Worm (Caenorhabditis elegans) whole organism, L1 larva: ENCODE measurements around the gene C31B8.12.
"Not testable (repeated sequence)": the region's sequence is repeated elsewhere in the genome, so short reads cannot be mapped to it uniquely, and the experiment has no call there.

Experiments used
- aha-1 ChIP-seq: fragments of 150-350 bp; optimal IDR thresholded peaks from 2 replicates; lab custom pipeline; 2014; ENCODE audit warnings: missing biosample characterization, missing genetic modification characterization
- aly-2 ChIP-seq: fragments of 150-350 bp; optimal IDR thresholded peaks from 2 replicates; lab custom pipeline; 2014; ENCODE audit warnings: missing biosample characterization, missing genetic modification characterization
- elt-3 ChIP-seq, 6 experiments: fragments of 150-350 bp in 1 of 6; sonication (generic microtip); optimal IDR thresholded peaks; 2 replicates each; lab custom pipeline; 2017 to 2018; ENCODE audit warnings: missing biosample characterization in 6 of 6, missing genetic modification characterization in 6 of 6, inconsistent platforms in 1 of 6
- fos-1 ChIP-seq: fragments of 150-350 bp; optimal IDR thresholded peaks from 2 replicates; lab custom pipeline; 2014; ENCODE audit warnings: missing biosample characterization, missing genetic modification characterization
- grh-1 ChIP-seq: fragments of 200-800 bp; sonication (Bioruptor generic); IDR thresholded peaks from 2 replicates; pipeline ENCODE4 v1.3.6; 2022; ENCODE audit warnings: missing genetic modification reagents, missing genetic modification characterization, missing compliant biosample characterization
- lin-39 ChIP-seq: fragments of 150-350 bp; optimal IDR thresholded peaks from 2 replicates; lab custom pipeline; 2014; ENCODE audit warnings: missing biosample characterization, missing genetic modification reagents, missing genetic modification characterization
- mdl-1 ChIP-seq, 2 experiments: fragments of 150-350 bp; optimal IDR thresholded peaks; 2 replicates each; lab custom pipeline; 2014 to 2017; ENCODE audit warnings: missing biosample characterization in 2 of 2, missing genetic modification characterization in 2 of 2, inconsistent platforms in 1 of 2
- nhr-28 ChIP-seq: fragments of 150-350 bp; optimal IDR thresholded peaks from 2 replicates; lab custom pipeline; 2014; ENCODE audit warnings: missing biosample characterization, missing genetic modification characterization
- nhr-85 ChIP-seq: sonication (generic microtip); peaks from one replicate; lab custom pipeline; 2016; ENCODE audit warnings: missing genetic modification characterization, inconsistent platforms, missing compliant biosample characterization
- unc-130 ChIP-seq: fragments of 150-350 bp; optimal IDR thresholded peaks from 2 replicates; lab custom pipeline; 2017; ENCODE audit warnings: missing biosample characterization, missing genetic modification characterization, inconsistent platforms
- zag-1 ChIP-seq: fragments of 150-350 bp; optimal IDR thresholded peaks from 2 replicates; lab custom pipeline; 2014; ENCODE audit warnings: missing biosample characterization, missing genetic modification characterization
- ztf-4 ChIP-seq: fragments of 150-350 bp; optimal IDR thresholded peaks from 2 replicates; lab custom pipeline; 2014; ENCODE audit warnings: missing biosample characterization, missing genetic modification characterization

DNA sequence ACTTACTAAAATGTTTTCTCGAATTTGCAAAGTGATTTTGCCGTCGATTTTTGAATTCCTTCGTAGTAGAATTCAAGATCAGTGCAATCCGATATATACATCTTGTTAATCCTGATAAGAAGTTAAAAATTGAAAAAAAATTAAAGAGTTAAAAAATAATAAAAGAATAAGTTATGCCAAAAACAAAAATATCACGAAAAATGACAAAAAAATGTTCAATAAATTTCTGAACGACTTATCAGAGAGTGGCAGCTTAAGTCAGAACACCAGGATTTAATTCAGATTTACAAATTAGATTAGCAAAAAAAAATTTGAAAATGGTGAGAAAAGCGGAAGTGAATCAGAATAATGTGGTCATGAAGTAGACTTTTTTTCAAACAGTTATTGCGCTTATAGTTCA lies 47.8 kb upstream of the C31B8.12 start, which contains the start of gene srw-123:
- not testable (repeated sequence) for TF ChIP-seq nhr-28 (tag; lab: Kevin White, UChicago); mdl-1 (tag; optimal IDR thresholded peaks at IDR 0.05; lab: Kevin White, UChicago); lin-39 (tag; lab: Kevin White, UChicago); zag-1 (tag; lab: Kevin White, UChicago); nhr-85 (tag; lab: Kevin White, UChicago); ztf-4 (tag; lab: Kevin White, UChicago); elt-3 (tag; optimal IDR thresholded peaks at IDR 0.05; lab: Kevin White, UChicago); grh-1 (GFP tag; lab: Robert Waterston, UW); aha-1 (tag; lab: Kevin White, UChicago); aly-2 (tag; lab: Kevin White, UChicago); fos-1 (tag; lab: Kevin White, UChicago); unc-130 (tag; lab: Kevin White, UChicago)
